Worm (Caenorhabditis elegans): ENCODE data around the gene eat-4.

The eat-4 gene

DNA sequence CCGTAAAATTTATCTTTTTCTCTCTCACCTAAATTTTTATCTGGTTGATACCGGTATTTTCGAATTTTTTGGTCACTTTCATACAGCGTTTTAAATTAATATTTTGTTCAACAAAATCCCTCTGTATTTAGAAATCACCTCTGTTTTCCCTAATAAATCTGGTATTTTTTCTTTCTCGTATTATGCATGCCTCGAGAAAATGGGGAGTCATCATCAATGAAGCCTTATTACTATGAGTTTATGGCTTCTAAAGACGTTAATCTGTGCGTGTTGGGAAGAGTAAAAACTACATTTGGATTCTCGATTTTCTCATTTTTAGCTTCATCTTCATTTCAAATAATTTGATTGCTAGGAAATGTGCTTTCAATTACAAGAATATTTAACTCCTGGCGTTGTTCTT is 49.0 kb downstream of the eat-4 start, which contains the start of gene ZC84.7:
Gene ZC84.7 (plus strand): TSS at position 301 of the 400 bp plus-strand sequence.
- TF ChIP-seq snpc-4 (tag; optimal IDR thresholded peaks at IDR 0.05): no peak
- no peak for TF ChIP-seq F13H6.1 (tag; optimal IDR thresholded peaks at IDR 0.05)
- no peak for TF ChIP-seq nhr-12 (tag; optimal IDR thresholded peaks at IDR 0.05)
- no peak for TF ChIP-seq blmp-1 (tag; optimal IDR thresholded peaks at IDR 0.05; ENCODE audit: insufficient read depth)
- no peak for TF ChIP-seq skn-1 (tag; optimal IDR thresholded peaks at IDR 0.05)
- TF ChIP-seq mab-5 (tag; optimal IDR thresholded peaks at IDR 0.05): no peak
- TF ChIP-seq ceh-16 (tag; optimal IDR thresholded peaks at IDR 0.05): no peak
- TF ChIP-seq unc-39 (tag; optimal IDR thresholded peaks at IDR 0.05): no peak
- no peak for TF ChIP-seq mbf-1 (tag; optimal IDR thresholded peaks at IDR 0.05)
- no peak for TF ChIP-seq nhr-129 (tag; optimal IDR thresholded peaks at IDR 0.05)
- TF ChIP-seq dmd-4 (tag; optimal IDR thresholded peaks at IDR 0.05): no peak
- no peak for TF ChIP-seq nhr-77 (tag; optimal IDR thresholded peaks at IDR 0.05)

DNA sequence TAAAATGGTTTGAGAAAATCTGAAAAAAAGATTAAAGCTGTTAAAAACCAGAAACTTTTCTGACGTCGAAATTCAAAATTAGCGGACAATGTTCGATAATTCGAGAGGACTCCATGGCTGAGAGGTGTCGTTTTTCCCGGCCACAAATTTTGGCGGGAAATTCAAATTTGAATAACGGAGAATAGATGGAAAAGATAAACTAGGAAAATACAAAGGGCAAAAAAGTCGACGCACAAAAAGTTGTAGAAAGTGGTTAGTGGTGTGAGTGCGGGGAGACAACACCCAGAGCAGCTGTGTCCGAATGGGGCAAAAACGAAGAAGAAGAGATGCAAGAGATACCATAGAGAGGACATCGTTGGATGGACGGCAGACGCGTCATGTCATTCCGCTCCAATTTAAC is 54.4 kb downstream of the eat-4 start, which contains the start of gene cls-3:
Gene cls-3 (minus strand): TSS at position 19 of the 400 bp plus-strand sequence.
- TF ChIP-seq zag-1 (tag; optimal IDR thresholded peaks at IDR 0.05) (peak; percentile 7), unc-55 (GFP tag; optimal IDR thresholded peaks at IDR 0.05) (peak; percentile 47), Y55F3AM.14 (GFP tag; optimal IDR thresholded peaks at IDR 0.05) (no peak), nhr-11 (tag; optimal IDR thresholded peaks at IDR 0.05) (no peak), gmeb-1 (tag; optimal IDR thresholded peaks at IDR 0.05) (peak; percentile 80), mdl-1 (tag; optimal IDR thresholded peaks at IDR 0.05) (no peak), ZK546.5 (tag; optimal IDR thresholded peaks at IDR 0.05) (no peak), blmp-1 (tag; optimal IDR thresholded peaks at IDR 0.05; ENCODE audit: insufficient read depth) (no peak), nhr-237 (tag; optimal IDR thresholded peaks at IDR 0.05) (no peak), unc-39 (tag; optimal IDR thresholded peaks at IDR 0.05) (no peak), crh-2 (tag; optimal IDR thresholded peaks at IDR 0.05) (no peak), unc-62 (GFP tag; optimal IDR thresholded peaks at IDR 0.05) (no peak), ztf-4 (tag; optimal IDR thresholded peaks at IDR 0.05) (no peak), R02D3.7 (tag; optimal IDR thresholded peaks at IDR 0.05) (no peak), ztf-1 (GFP tag; conservative IDR thresholded peaks at IDR 0.05) (no peak), lsy-2 (tag; optimal IDR thresholded peaks at IDR 0.05) (peak in 1 of 2 experiments; percentile 82), F13H6.1 (tag; optimal IDR thresholded peaks at IDR 0.05) (peak; percentile 16), mab-5 (tag; optimal IDR thresholded peaks at IDR 0.05) (no peak), lin-11 (tag; optimal IDR thresholded peaks at IDR 0.05) (no peak), nhr-10 (tag; optimal IDR thresholded peaks at IDR 0.05) (no peak), alr-1 (tag; optimal IDR thresholded peaks at IDR 0.05) (no peak), nhr-6 (tag; optimal IDR thresholded peaks at IDR 0.05) (peak; percentile 26), elt-3 (tag; optimal IDR thresholded peaks at IDR 0.05) (no peak), aly-2 (tag; optimal IDR thresholded peaks at IDR 0.05) (no peak), sma-9 (GFP tag; optimal IDR thresholded peaks at IDR 0.05) (peak; percentile 61), sma-9 (tag; optimal IDR thresholded peaks at IDR 0.05) (no peak), nhr-21 (tag; optimal IDR thresholded peaks at IDR 0.05) (peak; percentile 9), fos-1 (tag; optimal IDR thresholded peaks at IDR 0.05) (no peak), nhr-12 (tag; optimal IDR thresholded peaks at IDR 0.05) (no peak), ztf-11 (tag; optimal IDR thresholded peaks at IDR 0.05) (no peak), lin-39 (tag; optimal IDR thresholded peaks at IDR 0.05) (no peak), nhr-129 (tag; optimal IDR thresholded peaks at IDR 0.05) (peak; percentile 36), C34F6.9 (tag; optimal IDR thresholded peaks at IDR 0.05) (peak; percentile 59)

Measured in whole organism, L2 larva.